Fruit fly (Drosophila melanogaster) Kc167 (cell line): ENCODE measurements around the gene CG32547.

Experiments
- Myc ChIP-seq: fragments of >200 bp; optimal IDR thresholded peaks from 2 replicates; lab custom pipeline; 2017; ENCODE audit warnings: missing external identifiers
- h ChIP-seq: fragments of >200 bp; optimal IDR thresholded peaks from 3 replicates; lab custom pipeline; 2018; ENCODE audit warnings: missing external identifiers
- psq ChIP-seq: fragments of >200 bp; optimal IDR thresholded peaks from 2 replicates; lab custom pipeline; 2017; ENCODE audit warnings: missing external identifiers
- ttk ChIP-seq: sonication (Bioruptor generic); optimal IDR thresholded peaks from 2 replicates; lab custom pipeline; 2017; ENCODE audit warnings: missing external identifiers

dm6 chrX:18520360-18520759, 41.1 kb upstream of the CG32547 start:
- TF ChIP-seq ttk: no peak
- TF ChIP-seq h (lab: Kevin White, UChicago): no peak
- TF ChIP-seq psq (lab: Kevin White, UChicago): no peak
- no peak for TF ChIP-seq Myc (lab: Kevin White, UChicago)
